Comparison of ENCODE assay signal across 1 fruit fly cellular context in genomic region chr3R:4081746-4082145, dm6.
TF ChIP-seq lines count a peak whose summit lies in the region.

No protein-coding gene starts in this region.

TF ChIP-seq in whole organism, embryonic, 481 proteins besides CTCF, POLR2A, EP300 and RAD21 (continued from another document):
- no peak for TF ChIP-seq br (optimal IDR thresholded peaks at IDR 0.05; lab: Kevin White, UChicago)
- no peak for TF ChIP-seq jumu (GFP tag; optimal IDR thresholded peaks at IDR 0.05; lab: Kevin White, UChicago)
- peak; percentile 9 for TF ChIP-seq CG9437 (GFP tag; optimal IDR thresholded peaks at IDR 0.05; lab: Kevin White, UChicago)
- no peak for TF ChIP-seq Ravus (GFP tag; IDR thresholded peaks at IDR 0.05; lab: Robert Waterston, UW)
- peak; percentile 69 for TF ChIP-seq Lhr (GFP tag; optimal IDR thresholded peaks at IDR 0.05; lab: Kevin White, UChicago)
- TF ChIP-seq CG2199 (GFP tag; IDR thresholded peaks at IDR 0.05; lab: Robert Waterston, UW): peak; percentile 92
- TF ChIP-seq CG14014 (GFP tag; IDR thresholded peaks at IDR 0.05; lab: Robert Waterston, UW): no peak
- TF ChIP-seq CG17186 (GFP tag; optimal IDR thresholded peaks at IDR 0.05; lab: Kevin White, UChicago): no peak
TF ChIP-seq in whole organism, embryonic: peak in this region for 13.
